Worm (Caenorhabditis elegans) whole organism, L2 larva: ENCODE data around the gene ins-37.

ENCODE experiments used
- ama-1 ChIP-seq: fragments of 150-350 bp; optimal IDR thresholded peaks from 2 replicates; lab custom pipeline; 2018; ENCODE audit warnings: inconsistent platforms
- lin-11 ChIP-seq: fragments of 150-350 bp; sonication (generic microtip); optimal IDR thresholded peaks from 2 replicates; lab custom pipeline; 2014; ENCODE audit warnings: missing biosample characterization, missing genetic modification characterization, inconsistent platforms, mixed read lengths

DNA sequence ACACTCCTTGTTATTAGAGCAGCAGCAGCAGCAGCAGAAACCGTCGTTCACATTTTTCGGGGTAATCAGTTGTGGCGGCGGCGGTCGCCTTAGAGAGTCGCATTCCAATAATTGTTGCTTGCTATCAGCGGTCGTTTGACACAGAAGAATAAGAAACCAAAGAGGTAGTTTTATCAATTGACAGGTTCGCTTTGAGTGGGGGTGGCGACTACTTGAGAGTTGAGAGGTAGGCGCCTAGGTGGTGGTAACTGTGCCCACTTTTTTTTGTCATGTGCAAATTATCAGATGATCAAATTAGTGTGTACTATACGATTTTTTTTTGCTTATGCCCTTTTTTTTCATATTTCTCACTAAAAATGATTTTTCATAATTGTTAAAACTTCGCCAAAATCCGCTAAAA lies 22.0 kb downstream of the ins-37 start:
- no peak for TF ChIP-seq lin-11 (tag; lab: Kevin White, UChicago)
- no peak for TF ChIP-seq ama-1 (lab: Kevin White, UChicago)
